Fruit fly (Drosophila melanogaster): Measurements from ENCODE around the gene wrm1.

The wrm1 gene

DNA sequence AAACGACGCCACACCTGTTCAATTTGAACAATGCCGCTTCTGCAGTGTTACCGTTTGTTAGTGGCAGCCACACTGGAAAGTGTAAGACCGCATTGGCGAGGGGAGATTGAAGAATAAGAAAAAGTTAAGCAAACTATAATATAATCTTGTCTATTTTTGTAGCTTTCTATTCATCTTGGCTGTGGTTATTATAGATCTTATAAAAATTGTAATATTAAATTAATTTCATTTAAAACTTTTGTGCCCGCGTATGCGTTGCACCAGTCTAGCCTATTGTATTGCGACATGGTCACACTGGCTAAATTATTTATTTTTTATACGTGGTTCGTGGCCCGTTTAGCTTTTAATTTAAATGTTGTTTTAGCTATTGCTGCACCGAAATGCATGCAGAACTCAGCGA lies 11.7 kb downstream of the wrm1 start, which contains the start of the genes RhoGEF4 and Rint1:
TSS of gene RhoGEF4 (minus strand) at position 64 of the 400 bp plus-strand sequence.
TSS of gene Rint1 (plus strand) at position 272 of the 400 bp plus-strand sequence.
- peak in 1 of 2 experiments; percentile 72 for TF ChIP-seq foxo (GFP tag; optimal IDR thresholded peaks at IDR 0.05)
- TF ChIP-seq Myc (optimal IDR thresholded peaks at IDR 0.05), result peak; percentile 54
- peak; percentile 60 for TF ChIP-seq HLH106 (tag; optimal IDR thresholded peaks at IDR 0.05)
- no peak for TF ChIP-seq N (GFP tag; optimal IDR thresholded peaks at IDR 0.05)
- TF ChIP-seq ey (GFP tag; optimal IDR thresholded peaks at IDR 0.05), result peak; percentile 26
- TF ChIP-seq lola (GFP tag; optimal IDR thresholded peaks at IDR 0.05), result no peak
- TF ChIP-seq dmrt93B (GFP tag; optimal IDR thresholded peaks at IDR 0.05), result no peak
- peak; percentile 27 for TF ChIP-seq OdsH (GFP tag; optimal IDR thresholded peaks at IDR 0.05)
- TF ChIP-seq sv (GFP tag; optimal IDR thresholded peaks at IDR 0.05), result peak; percentile 69
- peak; percentile 55 for TF ChIP-seq h (GFP tag; optimal IDR thresholded peaks at IDR 0.05)
- TF ChIP-seq rgr (GFP tag; optimal IDR thresholded peaks at IDR 0.05), result peak; percentile 63
- TF ChIP-seq woc (GFP tag; optimal IDR thresholded peaks at IDR 0.05), result peak; percentile 47
- peak; percentile 40 for TF ChIP-seq psq (GFP tag; optimal IDR thresholded peaks at IDR 0.05)
- TF ChIP-seq dsf (GFP tag; optimal IDR thresholded peaks at IDR 0.05; ENCODE audit: borderline replicate concordance), result peak; percentile 17
- peak; percentile 48 for TF ChIP-seq Sp1 (GFP tag; optimal IDR thresholded peaks at IDR 0.05)

DNA sequence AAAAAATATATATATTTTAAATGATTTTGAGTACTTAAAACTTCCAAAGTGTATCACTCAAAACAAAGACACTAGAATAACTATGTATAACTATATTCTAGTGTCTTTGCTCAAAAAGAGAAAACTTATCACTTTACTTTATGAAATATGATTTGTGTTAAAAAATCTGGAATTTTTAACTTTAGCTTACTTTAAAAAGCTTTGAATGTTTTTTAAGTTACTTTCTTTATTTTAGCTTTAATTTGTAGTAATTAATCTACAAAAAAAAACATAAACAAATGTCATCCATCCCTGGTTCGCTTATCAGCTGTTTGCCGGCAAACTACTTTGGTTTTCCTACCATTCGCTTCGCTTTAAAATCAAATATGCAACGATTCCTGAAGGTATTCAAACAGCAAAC lies 15.3 kb downstream of the wrm1 start, which contains the start of gene CG8607:
TSS of gene CG8607 (plus strand) at position 301 of the 400 bp plus-strand sequence.
- TF ChIP-seq CG9705 (GFP tag; optimal IDR thresholded peaks at IDR 0.05) (no peak), foxo (GFP tag; optimal IDR thresholded peaks at IDR 0.05) (no peak), Abd-B (GFP tag; optimal IDR thresholded peaks at IDR 0.05) (no peak), Dfd (GFP tag; optimal IDR thresholded peaks at IDR 0.05) (no peak), brk (GFP tag; optimal IDR thresholded peaks at IDR 0.05) (no peak), CrebA (GFP tag; optimal IDR thresholded peaks at IDR 0.05; ENCODE audit: borderline replicate concordance) (no peak), usp (GFP tag; optimal IDR thresholded peaks at IDR 0.05) (no peak), h (GFP tag; optimal IDR thresholded peaks at IDR 0.05) (no peak), Myc (optimal IDR thresholded peaks at IDR 0.05) (no peak), CG32264 (GFP tag; optimal IDR thresholded peaks at IDR 0.05) (no peak), Sp1 (GFP tag; optimal IDR thresholded peaks at IDR 0.05) (no peak), woc (GFP tag; optimal IDR thresholded peaks at IDR 0.05) (no peak), Hr78 (GFP tag; optimal IDR thresholded peaks at IDR 0.05) (no peak), Vsx2 (GFP tag; optimal IDR thresholded peaks at IDR 0.05; ENCODE audit: partially characterized antibody) (no peak), dl (GFP tag; optimal IDR thresholded peaks at IDR 0.05; ENCODE audit: insufficient read depth in 1 of 2, partially characterized antibody in 2 of 2) (no peak), Hnf4 (GFP tag; optimal IDR thresholded peaks at IDR 0.05) (no peak), GATAd (GFP tag; optimal IDR thresholded peaks at IDR 0.05) (no peak)

DNA sequence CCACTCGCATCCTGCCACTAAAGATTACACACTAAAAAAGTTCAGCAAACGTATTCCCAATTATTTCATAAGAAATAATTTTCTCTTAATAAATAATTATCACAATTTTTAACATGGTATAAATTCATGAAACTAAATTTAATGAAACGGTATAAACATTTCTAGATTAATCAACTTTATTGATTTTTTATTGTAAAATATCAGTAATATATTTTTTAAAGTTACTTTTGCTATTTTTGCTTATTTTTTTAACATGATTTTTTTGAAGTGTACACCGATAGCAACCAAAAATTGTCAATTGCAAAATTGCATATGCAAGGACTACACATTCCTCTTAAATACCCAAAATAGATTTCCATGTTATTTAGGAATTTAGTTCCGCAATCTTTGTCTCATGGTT lies 20.9 kb downstream of the wrm1 start:
- TF ChIP-seq dmrt93B (GFP tag; optimal IDR thresholded peaks at IDR 0.05), result no peak
- TF ChIP-seq N (GFP tag; optimal IDR thresholded peaks at IDR 0.05), result no peak
- no peak for TF ChIP-seq ey (GFP tag; optimal IDR thresholded peaks at IDR 0.05)
- TF ChIP-seq foxo (GFP tag; optimal IDR thresholded peaks at IDR 0.05), result no peak
- no peak for TF ChIP-seq h (GFP tag; optimal IDR thresholded peaks at IDR 0.05)
- TF ChIP-seq CG32264 (GFP tag; optimal IDR thresholded peaks at IDR 0.05), result no peak
- no peak for TF ChIP-seq sage (GFP tag; optimal IDR thresholded peaks at IDR 0.05)

DNA sequence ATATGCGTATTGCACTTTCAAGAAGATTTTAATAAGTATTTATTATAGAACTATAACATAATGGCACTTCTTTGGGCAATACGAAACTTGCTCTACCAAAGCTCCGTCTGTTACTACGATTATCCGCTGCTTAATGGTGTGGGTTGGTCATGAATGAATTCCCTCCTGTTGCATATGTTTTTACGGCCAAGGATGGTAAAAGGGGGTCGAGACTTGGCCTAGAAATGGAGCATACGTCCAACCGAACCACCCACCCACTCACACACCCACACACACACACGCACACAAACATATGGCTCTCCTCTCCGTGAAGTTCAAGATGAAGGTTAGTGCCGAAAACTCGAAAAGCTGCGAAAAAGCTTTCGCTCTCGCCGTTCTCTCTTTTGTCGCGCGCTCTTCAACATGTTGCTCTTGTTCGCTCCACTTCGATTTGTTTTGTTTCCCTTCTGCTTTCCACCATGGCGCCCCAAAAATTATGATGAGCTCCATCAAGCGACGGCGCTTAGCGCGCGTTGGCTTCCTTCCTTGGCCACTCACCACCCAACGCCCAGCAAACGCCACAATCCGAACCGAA lies 21.4 kb downstream of the wrm1 start:
- TF ChIP-seq fru (GFP tag; optimal IDR thresholded peaks at IDR 0.05), result no peak
- TF ChIP-seq rgr (GFP tag; optimal IDR thresholded peaks at IDR 0.05), result no peak
- TF ChIP-seq CG9705 (GFP tag; optimal IDR thresholded peaks at IDR 0.05), result no peak
- no peak for TF ChIP-seq Hr78 (GFP tag; optimal IDR thresholded peaks at IDR 0.05)

DNA sequence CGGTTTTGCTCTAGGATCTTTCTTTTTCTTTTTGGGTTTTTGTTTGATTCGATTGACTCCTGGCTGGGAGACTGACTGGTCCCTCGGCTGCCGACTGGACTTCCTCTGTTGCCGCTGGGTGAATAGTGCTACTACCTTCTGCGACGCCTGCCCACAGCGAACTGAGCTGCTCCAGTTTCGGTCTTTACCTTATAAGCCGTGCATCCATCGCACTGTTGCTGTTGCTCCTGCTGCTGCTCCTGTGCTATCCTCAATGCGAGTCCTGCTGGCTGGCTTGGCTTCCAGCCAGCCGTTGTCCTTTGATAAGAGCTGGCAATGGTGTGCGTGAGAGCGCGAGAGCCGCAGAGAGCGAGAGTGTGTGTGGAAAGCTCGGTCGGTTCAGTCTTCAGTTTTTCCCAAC lies 22.3 kb downstream of the wrm1 start, which contains the start of gene unc-13-4A:
TSS of gene unc-13-4A (minus strand) at position 143 of the 400 bp plus-strand sequence.
- TF ChIP-seq Sp1 (GFP tag; optimal IDR thresholded peaks at IDR 0.05) (no peak), GATAd (GFP tag; optimal IDR thresholded peaks at IDR 0.05) (no peak), Vsx2 (GFP tag; optimal IDR thresholded peaks at IDR 0.05; ENCODE audit: partially characterized antibody) (no peak), br (GFP tag; optimal IDR thresholded peaks at IDR 0.05) (no peak), dl (GFP tag; optimal IDR thresholded peaks at IDR 0.05; ENCODE audit: insufficient read depth in 1 of 2, partially characterized antibody in 2 of 2) (no peak), dmrt93B (GFP tag; optimal IDR thresholded peaks at IDR 0.05) (no peak), HLH106 (tag; optimal IDR thresholded peaks at IDR 0.05) (no peak), N (GFP tag; optimal IDR thresholded peaks at IDR 0.05) (no peak), CG32264 (GFP tag; optimal IDR thresholded peaks at IDR 0.05) (no peak), ey (GFP tag; optimal IDR thresholded peaks at IDR 0.05) (no peak), dsf (GFP tag; optimal IDR thresholded peaks at IDR 0.05; ENCODE audit: borderline replicate concordance) (no peak), usp (GFP tag; optimal IDR thresholded peaks at IDR 0.05) (no peak), Dif (GFP tag; optimal IDR thresholded peaks at IDR 0.05; ENCODE audit: partially characterized antibody) (no peak), Rel (GFP tag; optimal IDR thresholded peaks at IDR 0.05) (no peak), Rel (tag; optimal IDR thresholded peaks at IDR 0.05) (no peak), rgr (GFP tag; optimal IDR thresholded peaks at IDR 0.05) (no peak), woc (GFP tag; optimal IDR thresholded peaks at IDR 0.05) (no peak), CrebA (GFP tag; optimal IDR thresholded peaks at IDR 0.05; ENCODE audit: borderline replicate concordance) (no peak)

All from whole organism, wandering third instar larva.